Worm (Caenorhabditis elegans) whole organism, late embryonic: Measurements from ENCODE around the gene C23H4.6.

Experiments
- C08G9.2 ChIP-seq: sonication (generic microtip); optimal IDR thresholded peaks from 2 replicates; lab custom pipeline; 2016; ENCODE audit warnings: mild to moderate bottlenecking, missing genetic modification characterization, moderate library complexity, missing compliant biosample characterization
- C38D4.7 ChIP-seq: fragments of 200-800 bp; sonication (Bioruptor generic); optimal IDR thresholded peaks from 2 replicates; lab custom pipeline; 2018; ENCODE audit warnings: mild to moderate bottlenecking, missing genetic modification characterization, moderate library complexity, missing compliant biosample characterization
- F13H6.1 ChIP-seq: sonication (generic microtip); optimal IDR thresholded peaks from 2 replicates; lab custom pipeline; 2016; ENCODE audit warnings: missing genetic modification characterization, missing compliant biosample characterization
- K02D7.2 ChIP-seq: sonication (generic microtip); optimal IDR thresholded peaks from 2 replicates; lab custom pipeline; 2017; ENCODE audit warnings: mild to moderate bottlenecking, missing genetic modification characterization, missing compliant biosample characterization
- T23F11.4 ChIP-seq: fragments of 200-800 bp; sonication (Bioruptor generic); optimal IDR thresholded peaks from 2 replicates; lab custom pipeline; 2018; ENCODE audit warnings: mild to moderate bottlenecking, missing genetic modification characterization, missing compliant biosample characterization
- Y22D7AL.16 ChIP-seq: sonication (generic microtip); optimal IDR thresholded peaks from 2 replicates; lab custom pipeline; 2016; ENCODE audit warnings: missing genetic modification characterization, missing compliant biosample characterization
- ceh-14 ChIP-seq: sonication (generic microtip); optimal IDR thresholded peaks from 2 replicates; lab custom pipeline; 2016; ENCODE audit warnings: missing genotype, missing genetic modification characterization, missing compliant biosample characterization
- ceh-19 ChIP-seq: fragments of 200-800 bp; sonication (Bioruptor generic); optimal IDR thresholded peaks from 2 replicates; lab custom pipeline; 2018; ENCODE audit warnings: mild to moderate bottlenecking, missing genetic modification characterization, missing compliant biosample characterization
- ceh-2 ChIP-seq: sonication (generic microtip); optimal IDR thresholded peaks from 2 replicates; lab custom pipeline; 2016; ENCODE audit warnings: missing genotype, missing genetic modification characterization, missing compliant biosample characterization
- ceh-22 ChIP-seq: sonication (generic microtip); optimal IDR thresholded peaks from 2 replicates; lab custom pipeline; 2017; ENCODE audit warnings: missing biosample characterization, missing genetic modification characterization
- ceh-24 ChIP-seq: sonication (generic microtip); optimal IDR thresholded peaks from 2 replicates; lab custom pipeline; 2016; ENCODE audit warnings: mild to moderate bottlenecking, missing genetic modification characterization, missing compliant biosample characterization
- ceh-30 ChIP-seq: fragments of 150-350 bp; optimal IDR thresholded peaks from 2 replicates; lab custom pipeline; 2014; ENCODE audit warnings: missing biosample characterization, missing genetic modification characterization
- ceh-34 ChIP-seq: sonication (generic microtip); optimal IDR thresholded peaks from 2 replicates; lab custom pipeline; 2016; ENCODE audit warnings: mild to moderate bottlenecking, missing genetic modification characterization, missing compliant biosample characterization
- ceh-48 ChIP-seq: sonication (generic microtip); optimal IDR thresholded peaks from 2 replicates; lab custom pipeline; 2016; ENCODE audit warnings: missing genetic modification characterization, inconsistent platforms, missing compliant biosample characterization
- ceh-6 ChIP-seq: fragments of 200-800 bp; sonication (Bioruptor generic); optimal IDR thresholded peaks from 2 replicates; lab custom pipeline; 2018; ENCODE audit warnings: mild to moderate bottlenecking, missing genetic modification characterization, missing compliant biosample characterization
- dve-1 ChIP-seq: sonication (generic microtip); optimal IDR thresholded peaks from 2 replicates; lab custom pipeline; 2017; ENCODE audit warnings: antibody characterized with exemption, mild to moderate bottlenecking, missing genetic modification characterization, missing compliant biosample characterization
- elt-2 ChIP-seq: sonication (generic microtip); optimal IDR thresholded peaks from 2 replicates; lab custom pipeline; 2016; ENCODE audit warnings: missing genetic modification reagents, missing genetic modification characterization, missing compliant biosample characterization
- elt-4 ChIP-seq: sonication (generic microtip); optimal IDR thresholded peaks from 2 replicates; lab custom pipeline; 2016; ENCODE audit warnings: missing genetic modification characterization, missing compliant biosample characterization
- ets-4 ChIP-seq: sonication (generic microtip); optimal IDR thresholded peaks from 2 replicates; lab custom pipeline; 2016; ENCODE audit warnings: missing genetic modification characterization, missing compliant biosample characterization
- fkh-10 ChIP-seq: fragments of 150-350 bp; optimal IDR thresholded peaks from 2 replicates; lab custom pipeline; 2014; ENCODE audit warnings: missing biosample characterization, missing genetic modification reagents, missing genetic modification characterization
- gmeb-2 ChIP-seq: sonication (generic microtip); optimal IDR thresholded peaks from 2 replicates; lab custom pipeline; 2016; ENCODE audit warnings: missing genetic modification characterization, inconsistent platforms, missing compliant biosample characterization
- hlh-30 ChIP-seq: sonication (generic microtip); optimal IDR thresholded peaks from 2 replicates; lab custom pipeline; 2017; ENCODE audit warnings: antibody characterized with exemption, missing genetic modification characterization, missing compliant biosample characterization; ENCODE audit not compliant: insufficient read depth
- hlh-6 ChIP-seq: sonication (generic microtip); optimal IDR thresholded peaks from 2 replicates; lab custom pipeline; 2016; ENCODE audit warnings: missing genotype, missing genetic modification characterization, missing compliant biosample characterization
- hlh-8 ChIP-seq: sonication (generic microtip); optimal IDR thresholded peaks from 2 replicates; lab custom pipeline; 2016; ENCODE audit warnings: missing genotype, missing genetic modification characterization, missing compliant biosample characterization
- lim-6 ChIP-seq: sonication (generic microtip); optimal IDR thresholded peaks from 2 replicates; lab custom pipeline; 2016; ENCODE audit warnings: missing genetic modification characterization, missing compliant biosample characterization
- lin-11 ChIP-seq: fragments of 200-800 bp; sonication (Bioruptor generic); optimal IDR thresholded peaks from 2 replicates; lab custom pipeline; 2018; ENCODE audit warnings: mild to moderate bottlenecking, missing genetic modification characterization, missing compliant biosample characterization
- mec-3 ChIP-seq: sonication (generic microtip); optimal IDR thresholded peaks from 2 replicates; lab custom pipeline; 2016; ENCODE audit warnings: borderline replicate concordance, missing genetic modification characterization, missing compliant biosample characterization
- nhr-11 ChIP-seq: fragments of 150-350 bp; optimal IDR thresholded peaks from 2 replicates; lab custom pipeline; 2014; ENCODE audit warnings: missing biosample characterization, missing genetic modification characterization
- npax-4 ChIP-seq: sonication (generic microtip); optimal IDR thresholded peaks from 2 replicates; lab custom pipeline; 2016; ENCODE audit warnings: missing genetic modification characterization, missing compliant biosample characterization
- pag-3 ChIP-seq: sonication (generic microtip); optimal IDR thresholded peaks from 2 replicates; lab custom pipeline; 2016; ENCODE audit warnings: missing compliant biosample characterization, missing genetic modification characterization, borderline replicate concordance
- pqm-1 ChIP-seq: sonication (generic microtip); optimal IDR thresholded peaks from 2 replicates; lab custom pipeline; 2016; ENCODE audit warnings: missing genetic modification characterization, missing compliant biosample characterization
- ref-2 ChIP-seq: sonication (generic microtip); optimal IDR thresholded peaks from 2 replicates; lab custom pipeline; 2016; ENCODE audit warnings: missing genetic modification characterization, missing compliant biosample characterization
- rnt-1 ChIP-seq: sonication (generic microtip); optimal IDR thresholded peaks from 2 replicates; lab custom pipeline; 2016; ENCODE audit warnings: missing genetic modification characterization, missing compliant biosample characterization
- syd-9 ChIP-seq: sonication (generic microtip); optimal IDR thresholded peaks from 2 replicates; lab custom pipeline; 2016; ENCODE audit warnings: mild to moderate bottlenecking, missing genetic modification characterization, moderate library complexity, missing compliant biosample characterization
- tbx-7 ChIP-seq: sonication (generic microtip); optimal IDR thresholded peaks from 2 replicates; lab custom pipeline; 2016; ENCODE audit warnings: missing genotype, missing genetic modification characterization, missing compliant biosample characterization
- ttx-3 ChIP-seq: sonication (generic microtip); optimal IDR thresholded peaks from 2 replicates; lab custom pipeline; 2016; ENCODE audit warnings: missing genetic modification reagents, missing genetic modification characterization, missing compliant biosample characterization
- unc-3 ChIP-seq, 2 experiments: fragments of 200-800 bp in 1 of 2; sonication (Bioruptor generic) in 1 of 2; sonication (generic microtip) in 1 of 2; conservative IDR thresholded peaks in 1 of 2; optimal IDR thresholded peaks in 1 of 2; 2 replicates each; pipeline versions ENCODE4 v1.3.6 to Lab custom; 2016 to 2022; ENCODE audit warnings: missing compliant biosample characterization in 2 of 2, missing genetic modification characterization in 2 of 2, missing genetic modification reagents in 1 of 2
- unc-55 ChIP-seq: sonication (generic microtip); optimal IDR thresholded peaks from 2 replicates; lab custom pipeline; 2017; ENCODE audit warnings: missing biosample characterization, missing genetic modification reagents, missing genetic modification characterization
- unc-86 ChIP-seq: sonication (generic microtip); optimal IDR thresholded peaks from 2 replicates; lab custom pipeline; 2016; ENCODE audit warnings: missing genetic modification characterization, missing compliant biosample characterization
- zip-5 ChIP-seq: sonication (generic microtip); optimal IDR thresholded peaks from 2 replicates; lab custom pipeline; 2016; ENCODE audit warnings: missing genetic modification characterization, missing compliant biosample characterization

C23H4.6 gene

ce11 chrX:12205478-12206059 is 29.8 kb upstream of the C23H4.6 start (continued):
- no peak for TF ChIP-seq syd-9
- no peak for TF ChIP-seq elt-4 (tag; lab: Kevin White, UChicago)
- no peak for TF ChIP-seq ceh-48 (tag; lab: Kevin White, UChicago)
- TF ChIP-seq K02D7.2 (tag; lab: Kevin White, UChicago), result no peak
- TF ChIP-seq hlh-8, result no peak
- TF ChIP-seq unc-55 (GFP tag; lab: Kevin White, UChicago), result no peak
- peak; percentile 40 for TF ChIP-seq ceh-14 (tag; lab: Kevin White, UChicago)
- 0 out of 2 replicates have a peak, but pooled peaks have one; percentile 26 for TF ChIP-seq unc-3 (GFP tag; conservative IDR thresholded peaks at IDR 0.05; lab: Robert Waterston, UW)
- TF ChIP-seq unc-3 (tag; optimal IDR thresholded peaks at IDR 0.05; lab: Kevin White, UChicago), result no peak

- TF ChIP-seq lin-11, result no peak
- no peak for TF ChIP-seq pag-3 (tag; lab: Kevin White, UChicago)
- no peak for TF ChIP-seq ceh-6 (GFP tag; lab: Kevin White, UChicago)
- TF ChIP-seq dve-1 (tag; lab: Kevin White, UChicago), result no peak
- TF ChIP-seq ttx-3, result no peak
- TF ChIP-seq ref-2 (tag; lab: Kevin White, UChicago), result no peak
- no peak for TF ChIP-seq ceh-22 (tag; lab: Kevin White, UChicago)
- no peak for TF ChIP-seq unc-86 (tag; lab: Kevin White, UChicago)
- TF ChIP-seq pqm-1 (tag; lab: Kevin White, UChicago), result no peak
- no peak for TF ChIP-seq fkh-10
- no peak for TF ChIP-seq ceh-34 (tag; lab: Kevin White, UChicago)
These were observed 28.3 kb upstream of the C23H4.6 start for ce11 chrX:12207078-12207477.

- no peak for TF ChIP-seq ceh-24 (tag; lab: Kevin White, UChicago)
- peak; percentile 42 for TF ChIP-seq ceh-14 (tag; lab: Kevin White, UChicago)
- no peak for TF ChIP-seq ceh-2
- peak; percentile 43 for TF ChIP-seq elt-2 (tag; lab: Kevin White, UChicago)
These were observed 25.0 kb upstream of the C23H4.6 start for ce11 chrX:12210145-12211032.

ce11 chrX:12212801-12213200 is 22.6 kb upstream of the C23H4.6 start, which contains the start of gene cab-1:
cab-1 (minus strand) TSS chrX:12212901.
- no peak for TF ChIP-seq gmeb-2 (tag; lab: Kevin White, UChicago)
- TF ChIP-seq nhr-11 (tag; lab: Kevin White, UChicago), result no peak
- no peak for TF ChIP-seq hlh-6 (tag; lab: Kevin White, UChicago)
- no peak for TF ChIP-seq unc-86 (tag; lab: Kevin White, UChicago)
- no peak for TF ChIP-seq ets-4 (tag; lab: Kevin White, UChicago)
- TF ChIP-seq ceh-19, result no peak
- TF ChIP-seq fkh-10, result no peak
- TF ChIP-seq tbx-7 (tag; lab: Kevin White, UChicago), result no peak
- no peak for TF ChIP-seq elt-4 (tag; lab: Kevin White, UChicago)
- no peak for TF ChIP-seq lim-6
- TF ChIP-seq lin-11, result no peak
- TF ChIP-seq Y22D7AL.16 (tag; lab: Kevin White, UChicago), result no peak
- no peak for TF ChIP-seq K02D7.2 (tag; lab: Kevin White, UChicago)

ce11 chrX:12216943-12217342 is 18.5 kb upstream of the C23H4.6 start, which contains the start of gene C23H4.8:
C23H4.8 (plus strand) TSS chrX:12217243.
- no peak for TF ChIP-seq elt-4 (tag; lab: Kevin White, UChicago)
- TF ChIP-seq mec-3 (tag; lab: Kevin White, UChicago), result no peak
- TF ChIP-seq pqm-1 (tag; lab: Kevin White, UChicago), result no peak
- TF ChIP-seq zip-5 (tag; lab: Kevin White, UChicago), result no peak
- TF ChIP-seq T23F11.4 (GFP tag; lab: Kevin White, UChicago), result no peak
- TF ChIP-seq ceh-19, result no peak
- TF ChIP-seq dve-1 (tag; lab: Kevin White, UChicago), result no peak
- no peak for TF ChIP-seq elt-2 (tag; lab: Kevin White, UChicago)
- TF ChIP-seq pag-3 (tag; lab: Kevin White, UChicago), result no peak
- no peak for TF ChIP-seq Y22D7AL.16 (tag; lab: Kevin White, UChicago)
- TF ChIP-seq rnt-1 (tag; lab: Kevin White, UChicago), result no peak
- no peak for TF ChIP-seq C08G9.2 (tag; lab: Kevin White, UChicago)
- no peak for TF ChIP-seq hlh-30 (tag; lab: Kevin White, UChicago)
- TF ChIP-seq hlh-6 (tag; lab: Kevin White, UChicago), result no peak
- no peak for TF ChIP-seq npax-4 (tag; lab: Kevin White, UChicago)
- no peak for TF ChIP-seq F13H6.1 (tag; lab: Kevin White, UChicago)
- TF ChIP-seq ceh-30 (tag; lab: Kevin White, UChicago), result no peak
- TF ChIP-seq C38D4.7, result no peak
